Worm (Caenorhabditis elegans) whole organism, early embryonic: ENCODE measurements around the gene grl-13.

Experiments
- B0310.2 ChIP-seq: sonication (generic microtip); optimal IDR thresholded peaks from 2 replicates; lab custom pipeline; 2016; ENCODE audit warnings: mild to moderate bottlenecking, missing genetic modification characterization, missing compliant biosample characterization
- F13C5.2 ChIP-seq: sonication (generic microtip); optimal IDR thresholded peaks from 2 replicates; lab custom pipeline; 2017; ENCODE audit warnings: mild to moderate bottlenecking, missing genetic modification characterization, inconsistent platforms, missing compliant biosample characterization
- ama-1 ChIP-seq: fragments of 150-350 bp; optimal IDR thresholded peaks from 2 replicates; lab custom pipeline; 2014
- flt-1 ChIP-seq: fragments of 200-800 bp; sonication (Bioruptor generic); IDR thresholded peaks from 2 replicates; pipeline ENCODE4 v1.3.6; 2022; ENCODE audit warnings: missing genetic modification characterization, missing compliant biosample characterization
- hnd-1 ChIP-seq: sonication (generic microtip); optimal IDR thresholded peaks from 2 replicates; lab custom pipeline; 2016; ENCODE audit warnings: missing genetic modification characterization, missing compliant biosample characterization
- pes-1 ChIP-seq: fragments of 200-800 bp; sonication (Bioruptor generic); IDR thresholded peaks from 2 replicates; pipeline ENCODE4 v1.3.6; 2022; ENCODE audit warnings: missing genetic modification reagents, missing genetic modification characterization, missing compliant biosample characterization
- sea-1 ChIP-seq: fragments of 200-800 bp; sonication (Bioruptor generic); conservative IDR thresholded peaks from 2 replicates; pipeline ENCODE4 v1.3.6; 2022; ENCODE audit warnings: missing genetic modification characterization, missing compliant biosample characterization
- tra-4 ChIP-seq: sonication (generic microtip); optimal IDR thresholded peaks from 2 replicates; lab custom pipeline; 2017; ENCODE audit warnings: missing genetic modification characterization, missing compliant biosample characterization

DNA sequence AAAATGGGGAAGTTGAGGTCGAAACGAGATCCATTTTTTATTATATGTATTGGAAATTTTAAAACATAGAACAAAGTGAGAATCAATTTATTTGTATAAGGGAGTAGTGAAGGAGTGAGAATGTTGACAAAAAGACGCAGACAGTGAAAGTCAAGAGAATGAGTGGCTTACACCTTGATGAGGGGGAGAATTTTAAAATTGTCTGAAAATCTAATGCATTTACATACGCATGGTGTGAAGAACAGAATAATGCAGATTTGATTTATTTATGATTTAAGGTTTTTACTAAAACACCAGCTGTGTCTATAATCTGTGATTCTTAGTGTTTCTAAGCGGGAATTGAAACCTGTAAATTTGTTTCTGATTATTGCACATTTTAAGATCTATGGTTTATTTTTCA lies 39.0 kb downstream of the grl-13 start, which contains the start of gene nhr-125:
- no peak for TF ChIP-seq flt-1 (GFP tag; lab: Robert Waterston, UW)
- TF ChIP-seq tra-4 (tag; lab: Kevin White, UChicago) = no peak
- TF ChIP-seq ama-1 (lab: Kevin White, UChicago) = no peak
- TF ChIP-seq B0310.2 (tag; lab: Kevin White, UChicago) = no peak
- TF ChIP-seq hnd-1 (tag; lab: Kevin White, UChicago) = no peak
- TF ChIP-seq F13C5.2 = no peak
- no peak for TF ChIP-seq pes-1 (GFP tag; lab: Robert Waterston, UW)
- no peak for TF ChIP-seq sea-1 (GFP tag; lab: Robert Waterston, UW)
